Worm (Caenorhabditis elegans): ENCODE results near the gene glb-29.

DNA sequence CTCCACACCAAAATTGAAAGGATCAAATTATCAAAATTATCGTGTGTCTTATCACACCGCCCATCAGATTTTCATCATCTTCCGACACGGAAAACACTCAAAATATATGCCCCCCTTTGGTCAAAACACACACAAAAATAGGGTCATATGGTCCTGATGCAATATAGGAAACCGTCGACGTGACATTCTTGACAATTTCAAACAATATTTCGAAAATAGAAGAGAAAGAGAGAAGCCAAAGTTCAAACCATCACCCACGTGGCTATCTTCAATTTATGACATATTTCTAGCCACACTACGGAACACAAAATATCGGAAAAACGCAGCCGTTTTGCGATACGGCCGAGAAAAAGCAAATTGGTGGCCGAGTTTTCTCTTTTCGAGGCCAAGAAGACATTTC, 41.7 kb downstream of the glb-29 start:
- no peak for TF ChIP-seq ztf-29 (GFP tag; IDR thresholded peaks at IDR 0.05)
- TF ChIP-seq T22C8.4 (GFP tag; IDR thresholded peaks at IDR 0.05): no peak
- TF ChIP-seq ref-1 (GFP tag; conservative IDR thresholded peaks at IDR 0.05): no peak
- TF ChIP-seq med-1 (GFP tag; optimal IDR thresholded peaks at IDR 0.05; ENCODE audit: insufficient read depth): no peak
- no peak for TF ChIP-seq tab-1 (GFP tag; IDR thresholded peaks at IDR 0.05)

All from whole organism, midembryonic.